Worm (Caenorhabditis elegans) whole organism, mixed stage, embryonic: Measurements from ENCODE around the gene F22E5.8.
"Not testable (repeated sequence)": the region's sequence is repeated elsewhere in the genome, so short reads cannot be mapped to it uniquely, and the experiment has no call there.

Experiments
- bed-3 ChIP-seq: fragments of 200-800 bp; sonication (Bioruptor generic); optimal IDR thresholded peaks from 3 replicates; lab custom pipeline; 2018; ENCODE audit warnings: mild to moderate bottlenecking, missing genetic modification characterization, moderate library complexity, missing compliant biosample characterization
- blmp-1 ChIP-seq: fragments of 150-350 bp; optimal IDR thresholded peaks from 2 replicates; lab custom pipeline; 2014; ENCODE audit warnings: missing biosample characterization, missing genetic modification characterization
- ceh-39 ChIP-seq: fragments of 150-350 bp; optimal IDR thresholded peaks from 2 replicates; lab custom pipeline; 2014; ENCODE audit warnings: missing biosample characterization, missing genetic modification characterization
- ceh-43 ChIP-seq: fragments of 200-800 bp; sonication (Bioruptor generic); optimal IDR thresholded peaks from 2 replicates; lab custom pipeline; 2018; ENCODE audit warnings: mild to moderate bottlenecking, missing genetic modification characterization, moderate library complexity, missing compliant biosample characterization
- ces-1 ChIP-seq: fragments of 150-350 bp; optimal IDR thresholded peaks from 2 replicates; lab custom pipeline; 2014; ENCODE audit warnings: missing biosample characterization, missing genetic modification reagents, missing genetic modification characterization
- cnd-1 ChIP-seq: fragments of 200-800 bp; sonication (Bioruptor generic); optimal IDR thresholded peaks from 2 replicates; lab custom pipeline; 2018; ENCODE audit warnings: mild to moderate bottlenecking, missing genetic modification characterization, missing compliant biosample characterization
- elt-1 ChIP-seq: sonication (generic microtip); optimal IDR thresholded peaks from 2 replicates; lab custom pipeline; 2017; ENCODE audit warnings: missing genetic modification characterization, mild to moderate bottlenecking, missing compliant biosample characterization, antibody characterized with exemption, moderate library complexity, borderline replicate concordance; ENCODE audit not compliant: insufficient read depth
- elt-3 ChIP-seq: fragments of 150-350 bp; optimal IDR thresholded peaks from 2 replicates; lab custom pipeline; 2014; ENCODE audit warnings: missing biosample characterization, missing genetic modification characterization
- flh-1 ChIP-seq: fragments of 200-800 bp; sonication (Bioruptor generic); optimal IDR thresholded peaks from 2 replicates; lab custom pipeline; 2018; ENCODE audit warnings: mild to moderate bottlenecking, missing genetic modification characterization, moderate library complexity, missing compliant biosample characterization
- ham-2 ChIP-seq: fragments of 200-800 bp; sonication (Bioruptor generic); optimal IDR thresholded peaks from 2 replicates; lab custom pipeline; 2018; ENCODE audit warnings: mild to moderate bottlenecking, missing genetic modification characterization, missing compliant biosample characterization
- hlh-1 ChIP-seq: fragments of 150-350 bp; optimal IDR thresholded peaks from 2 replicates; lab custom pipeline; 2014; ENCODE audit warnings: missing biosample characterization, missing genetic modification reagents, missing genetic modification characterization
- lin-13 ChIP-seq: fragments of 150-350 bp; optimal IDR thresholded peaks from 2 replicates; lab custom pipeline; 2014; ENCODE audit warnings: missing biosample characterization, missing genetic modification characterization
- lin-32 ChIP-seq: fragments of 200-800 bp; sonication (Bioruptor generic); optimal IDR thresholded peaks from 2 replicates; lab custom pipeline; 2018; ENCODE audit warnings: mild to moderate bottlenecking, missing genetic modification characterization, missing compliant biosample characterization
- lsy-2 ChIP-seq: fragments of 150-350 bp; optimal IDR thresholded peaks from 2 replicates; lab custom pipeline; 2014; ENCODE audit warnings: missing biosample characterization, missing genetic modification characterization
- mab-5 ChIP-seq: fragments of 150-350 bp; optimal IDR thresholded peaks from 2 replicates; lab custom pipeline; 2014; ENCODE audit warnings: missing biosample characterization, missing genetic modification characterization
- mep-1 ChIP-seq: fragments of 150-350 bp; optimal IDR thresholded peaks from 2 replicates; lab custom pipeline; 2017; ENCODE audit warnings: missing biosample characterization, missing genetic modification reagents, missing genetic modification characterization, inconsistent platforms
- nhr-12 ChIP-seq: fragments of 150-350 bp; optimal IDR thresholded peaks from 2 replicates; lab custom pipeline; 2014; ENCODE audit warnings: missing biosample characterization, missing genetic modification characterization
- nhr-2 ChIP-seq: fragments of 150-350 bp; optimal IDR thresholded peaks from 2 replicates; lab custom pipeline; 2014; ENCODE audit warnings: missing biosample characterization, missing genetic modification characterization
- nhr-237 ChIP-seq: fragments of 150-350 bp; optimal IDR thresholded peaks from 2 replicates; lab custom pipeline; 2014; ENCODE audit warnings: missing biosample characterization, missing genetic modification characterization
- nhr-76 ChIP-seq: sonication (generic microtip); optimal IDR thresholded peaks from 2 replicates; lab custom pipeline; 2017; ENCODE audit warnings: missing biosample characterization, missing genetic modification characterization
- sem-2 ChIP-seq: fragments of 200-800 bp; sonication (Bioruptor generic); optimal IDR thresholded peaks from 2 replicates; lab custom pipeline; 2018; ENCODE audit warnings: mild to moderate bottlenecking, missing genetic modification characterization, missing compliant biosample characterization
- snpc-4 ChIP-seq: fragments of 150-350 bp; optimal IDR thresholded peaks from 2 replicates; lab custom pipeline; 2014; ENCODE audit warnings: missing biosample characterization, missing genetic modification characterization
- sptf-1 ChIP-seq: sonication (generic microtip); optimal IDR thresholded peaks from 2 replicates; lab custom pipeline; 2017; ENCODE audit warnings: mild to moderate bottlenecking, missing genetic modification characterization, moderate library complexity, missing compliant biosample characterization
- tbx-8 ChIP-seq: fragments of 200-800 bp; sonication (Bioruptor generic); optimal IDR thresholded peaks from 2 replicates; lab custom pipeline; 2018; ENCODE audit warnings: mild to moderate bottlenecking, missing genetic modification characterization, moderate library complexity, missing compliant biosample characterization
- unc-120 ChIP-seq: sonication (generic microtip); optimal IDR thresholded peaks from 2 replicates; lab custom pipeline; 2017; ENCODE audit warnings: missing genetic modification characterization, missing compliant biosample characterization; ENCODE audit not compliant: poor library complexity, severe bottlenecking
- unc-39 ChIP-seq: fragments of 150-350 bp; optimal IDR thresholded peaks from 2 replicates; lab custom pipeline; 2014; ENCODE audit warnings: missing biosample characterization, missing genetic modification characterization
- unc-62 ChIP-seq: fragments of 150-350 bp; optimal IDR thresholded peaks from 2 replicates; lab custom pipeline; 2014; ENCODE audit warnings: missing biosample characterization, missing genetic modification reagents, missing genetic modification characterization
- zip-8 ChIP-seq: fragments of 150-350 bp; optimal IDR thresholded peaks from 2 replicates; lab custom pipeline; 2014; ENCODE audit warnings: missing biosample characterization, missing genetic modification characterization
- ztf-11 ChIP-seq: fragments of 150-350 bp; optimal IDR thresholded peaks from 2 replicates; lab custom pipeline; 2014; ENCODE audit warnings: missing biosample characterization, missing genetic modification characterization

Gene F22E5.8

ce11 chrII:2639401-2640088 is at the start of gene F22E5.8:
Gene F22E5.8, plus strand, starts transcription at chrII:2640038.
- not testable (repeated sequence) for TF ChIP-seq elt-3; nhr-12 (tag; lab: Kevin White, UChicago); blmp-1 (tag; lab: Kevin White, UChicago)

- not testable (repeated sequence) for TF ChIP-seq elt-3; tbx-8 (GFP tag; lab: Kevin White, UChicago); ceh-43 (GFP tag; lab: Kevin White, UChicago)
Measured at ce11 chrII:2600176-2600575, 39.7 kb upstream of the F22E5.8 start, which contains the start of gene F33H12.1. Gene F33H12.1, plus strand, starts transcription at chrII:2600476.

- TF ChIP-seq lin-32 (GFP tag; lab: Kevin White, UChicago) (no peak), nhr-12 (tag; lab: Kevin White, UChicago) (no peak), nhr-237 (no peak), ham-2 (no peak), unc-120 (tag; lab: Kevin White, UChicago) (no peak), elt-3 (no peak), bed-3 (GFP tag; lab: Kevin White, UChicago) (no peak), blmp-1 (tag; lab: Kevin White, UChicago) (no peak), tbx-8 (GFP tag; lab: Kevin White, UChicago) (no peak), nhr-76 (no peak), unc-39 (tag; lab: Kevin White, UChicago) (no peak), mep-1 (no peak), sptf-1 (tag; lab: Kevin White, UChicago) (no peak), flh-1 (GFP tag; lab: Kevin White, UChicago) (no peak)
Measured at ce11 chrII:2600931-2601330, 38.9 kb upstream of the F22E5.8 start.

ce11 chrII:2605319-2605718 is 34.5 kb upstream of the F22E5.8 start, which contains the start of gene sri-77:
Gene sri-77, minus strand, starts transcription at chrII:2605419.
- TF ChIP-seq zip-8 (tag; lab: Kevin White, UChicago) (no peak), unc-39 (tag; lab: Kevin White, UChicago) (no peak), lin-13 (tag; lab: Kevin White, UChicago) (no peak), nhr-2 (tag; lab: Kevin White, UChicago) (no peak), cnd-1 (no peak), ceh-39 (tag; lab: Kevin White, UChicago) (no peak), ztf-11 (tag; lab: Kevin White, UChicago) (no peak), unc-120 (tag; lab: Kevin White, UChicago) (no peak), mep-1 (no peak), snpc-4 (tag; lab: Kevin White, UChicago) (no peak), lsy-2 (no peak), sptf-1 (tag; lab: Kevin White, UChicago) (no peak), sem-2 (GFP tag; lab: Kevin White, UChicago) (no peak)

ce11 chrII:2610202-2610912 is 29.5 kb upstream of the F22E5.8 start, which contains the start of gene sri-38:
Gene sri-38, plus strand, starts transcription at chrII:2610862.
- TF ChIP-seq ceh-43 (GFP tag; lab: Kevin White, UChicago): no peak
- no peak for TF ChIP-seq hlh-1 (tag; lab: Kevin White, UChicago)
- TF ChIP-seq sem-2 (GFP tag; lab: Kevin White, UChicago): no peak
- TF ChIP-seq unc-62: no peak
- TF ChIP-seq mab-5: no peak
- TF ChIP-seq elt-1 (tag; lab: Kevin White, UChicago): no peak
- no peak for TF ChIP-seq flh-1 (GFP tag; lab: Kevin White, UChicago)
- TF ChIP-seq elt-3: no peak
- TF ChIP-seq ces-1 (GFP tag; lab: Kevin White, UChicago): no peak
- no peak for TF ChIP-seq ham-2
- no peak for TF ChIP-seq blmp-1 (tag; lab: Kevin White, UChicago)
- TF ChIP-seq, all 35 proteins: peak for 0
